Fruit fly (Drosophila melanogaster) whole organism, embryonic: Measurements from ENCODE around the gene Mettl2.

Experiments
- Aef1 ChIP-seq: fragments of 200-800 bp; sonication (Bioruptor generic); IDR thresholded peaks from 3 replicates; pipeline ENCODE4 v1.3.6; 2022; ENCODE audit warnings: missing biosample characterization, missing genetic modification characterization
- Awh ChIP-seq: fragments of 200-800 bp; sonication (Bioruptor generic); IDR thresholded peaks from 2 replicates; pipeline ENCODE4, ENCODE4 v1.3.6; 2022; ENCODE audit warnings: missing biosample characterization, missing genetic modification characterization
- BtbVII ChIP-seq: fragments of 200-800 bp; sonication (Bioruptor generic); optimal IDR thresholded peaks from 3 replicates; lab custom pipeline; 2017; ENCODE audit warnings: missing biosample characterization, mild to moderate bottlenecking, missing genetic modification characterization
- C15 ChIP-seq: fragments of 200-800 bp; sonication (Bioruptor generic); IDR thresholded peaks from 3 replicates; pipeline ENCODE4 v1.3.6; 2022; ENCODE audit warnings: missing biosample characterization, missing genetic modification characterization
- CG11085 ChIP-seq: fragments of 200-800 bp; sonication (Bioruptor generic); IDR thresholded peaks from 2 replicates; pipeline ENCODE4 v1.3.6; 2022; ENCODE audit warnings: missing biosample characterization, missing genetic modification characterization
- CG11504 ChIP-seq: fragments of 200-800 bp; sonication (Bioruptor generic); optimal IDR thresholded peaks from 3 replicates; lab custom pipeline; 2019; ENCODE audit warnings: missing biosample characterization, mild to moderate bottlenecking, missing genetic modification characterization, moderate library complexity
- CG13775 ChIP-seq: fragments of 200-800 bp; sonication (Bioruptor generic); optimal IDR thresholded peaks from 3 replicates; lab custom pipeline; 2017; ENCODE audit warnings: missing biosample characterization, mild to moderate bottlenecking, missing genetic modification characterization
- CG14667 ChIP-seq: fragments of 200-800 bp; sonication (Bioruptor generic); IDR thresholded peaks from 2 replicates; pipeline ENCODE4 v1.3.6; 2022; ENCODE audit warnings: missing biosample characterization, missing genetic modification characterization
- CG14860 ChIP-seq: fragments of 200-800 bp; sonication (Bioruptor generic); IDR thresholded peaks from 3 replicates; pipeline ENCODE4 v1.3.6; 2022; ENCODE audit warnings: missing biosample characterization, missing genetic modification characterization; ENCODE audit not compliant: partially characterized antibody
- CG17359 ChIP-seq: fragments of 200-800 bp; sonication (Bioruptor generic); optimal IDR thresholded peaks from 3 replicates; lab custom pipeline; 2018; ENCODE audit warnings: missing biosample characterization, mild to moderate bottlenecking, missing genetic modification characterization, moderate library complexity
- CG17568 ChIP-seq: fragments of 200-800 bp; sonication (Bioruptor generic); optimal IDR thresholded peaks from 2 replicates; lab custom pipeline; 2018; ENCODE audit warnings: missing biosample characterization, mild to moderate bottlenecking, missing genetic modification characterization, moderate library complexity
- CG18619 ChIP-seq: fragments of 200-800 bp; sonication (Bioruptor generic); optimal IDR thresholded peaks from 3 replicates; lab custom pipeline; 2017; ENCODE audit warnings: missing biosample characterization, mild to moderate bottlenecking, missing genetic modification characterization
- CG2199 ChIP-seq: fragments of 200-800 bp; sonication (Bioruptor generic); IDR thresholded peaks from 3 replicates; pipeline ENCODE4 v1.3.6; 2022; ENCODE audit warnings: missing biosample characterization, missing genetic modification characterization
- CG4360 ChIP-seq: fragments of 200-800 bp; sonication (Bioruptor generic); IDR thresholded peaks from 2 replicates; pipeline ENCODE4 v1.3.6; 2022; ENCODE audit warnings: missing biosample characterization, missing genetic modification characterization
- CG4424 ChIP-seq: fragments of 200-800 bp; sonication (Bioruptor generic); optimal IDR thresholded peaks from 3 replicates; lab custom pipeline; 2016; ENCODE audit warnings: missing biosample characterization, missing genetic modification characterization
- CG6272 ChIP-seq: fragments of 200-800 bp; sonication (Bioruptor generic); IDR thresholded peaks from 2 replicates; pipeline ENCODE4 v1.3.6; 2022; ENCODE audit warnings: missing biosample characterization, missing genetic modification characterization
- CG6854 ChIP-seq: fragments of 200-800 bp; sonication (Bioruptor generic); optimal IDR thresholded peaks from 3 replicates; lab custom pipeline; 2017; ENCODE audit warnings: missing biosample characterization, mild to moderate bottlenecking, missing genetic modification characterization
- CG7271 ChIP-seq: fragments of 200-800 bp; sonication (Bioruptor generic); optimal IDR thresholded peaks from 2 replicates; lab custom pipeline; 2018; ENCODE audit warnings: missing biosample characterization, mild to moderate bottlenecking, missing genetic modification characterization, moderate library complexity
- CG7556 ChIP-seq: fragments of 200-800 bp; sonication (Bioruptor generic); optimal IDR thresholded peaks from 2 replicates; lab custom pipeline; 2017; ENCODE audit warnings: missing biosample characterization, mild to moderate bottlenecking, missing genetic modification characterization
- CHES-1-like ChIP-seq: fragments of 200-800 bp; sonication (Bioruptor generic); optimal IDR thresholded peaks from 2 replicates; lab custom pipeline; 2016; ENCODE audit warnings: missing biosample characterization, missing genetic modification characterization
- Eip74EF ChIP-seq, 2 experiments: fragments of 200-800 bp in 1 of 2; fragments of >200 bp in 1 of 2; sonication (Bioruptor generic) in 1 of 2; optimal IDR thresholded peaks; 2 replicates each; lab custom pipeline; 2017 to 2019; ENCODE audit warnings: missing biosample characterization in 2 of 2, missing genetic modification characterization in 2 of 2, mild to moderate bottlenecking in 1 of 2, moderate library complexity in 1 of 2
- Fer1 ChIP-seq: fragments of 200-800 bp; sonication (Bioruptor generic); optimal IDR thresholded peaks from 2 replicates; lab custom pipeline; 2017; ENCODE audit warnings: missing biosample characterization, mild to moderate bottlenecking, missing genetic modification characterization
- Hey ChIP-seq: fragments of 200-800 bp; sonication (Bioruptor generic); optimal IDR thresholded peaks from 3 replicates; lab custom pipeline; 2018; ENCODE audit warnings: missing biosample characterization, mild to moderate bottlenecking, missing genetic modification characterization
- Hsf ChIP-seq: fragments of 200-800 bp; sonication (Bioruptor generic); optimal IDR thresholded peaks from 3 replicates; lab custom pipeline; 2016; ENCODE audit warnings: missing biosample characterization, missing genetic modification characterization
- Mes4 ChIP-seq: fragments of 200-800 bp; sonication (Bioruptor generic); optimal IDR thresholded peaks from 2 replicates; lab custom pipeline; 2016; ENCODE audit warnings: missing biosample characterization, missing genetic modification characterization
- Pdp1 ChIP-seq, 2 experiments: fragments of 200-800 bp; sonication (Bioruptor generic); optimal IDR thresholded peaks; 3 replicates each; lab custom pipeline; 2016; ENCODE audit warnings: missing biosample characterization in 2 of 2, missing genetic modification characterization in 2 of 2, mild to moderate bottlenecking in 1 of 2, moderate library complexity in 1 of 2
- Ssrp ChIP-seq: fragments of 200-800 bp; sonication (Bioruptor generic); optimal IDR thresholded peaks from 2 replicates; lab custom pipeline; 2018; ENCODE audit warnings: missing biosample characterization, mild to moderate bottlenecking, missing genetic modification characterization, moderate library complexity
- abd-A ChIP-seq: fragments of 200-800 bp; sonication (Bioruptor generic); optimal IDR thresholded peaks from 3 replicates; lab custom pipeline; 2019; ENCODE audit warnings: missing biosample characterization, mild to moderate bottlenecking, missing genetic modification characterization, moderate library complexity
- bcd ChIP-seq: fragments of 200-800 bp; sonication (Bioruptor generic); optimal IDR thresholded peaks from 2 replicates; lab custom pipeline; 2017; ENCODE audit warnings: missing biosample characterization, mild to moderate bottlenecking, missing genetic modification characterization
- bigmax ChIP-seq: fragments of 200-800 bp; sonication (Bioruptor generic); optimal IDR thresholded peaks from 2 replicates; lab custom pipeline; 2018; ENCODE audit warnings: missing biosample characterization, mild to moderate bottlenecking, missing genetic modification characterization
- bsh ChIP-seq, 2 experiments: fragments of 200-800 bp; sonication (Bioruptor generic); optimal IDR thresholded peaks; 2 replicates each; lab custom pipeline; 2017 to 2018; ENCODE audit warnings: mild to moderate bottlenecking in 2 of 2, missing biosample characterization in 2 of 2, missing genetic modification characterization in 2 of 2, moderate library complexity in 1 of 2
- corto ChIP-seq: fragments of 200-800 bp; sonication (Bioruptor generic); optimal IDR thresholded peaks from 2 replicates; lab custom pipeline; 2016; ENCODE audit warnings: missing biosample characterization, mild to moderate bottlenecking, missing genetic modification characterization, moderate library complexity
- crc ChIP-seq: fragments of 200-800 bp; sonication (Bioruptor generic); optimal IDR thresholded peaks from 2 replicates; lab custom pipeline; 2016; ENCODE audit warnings: missing biosample characterization, missing genetic modification characterization
- cwo ChIP-seq: fragments of 200-800 bp; sonication (Bioruptor generic); optimal IDR thresholded peaks from 3 replicates; lab custom pipeline; 2017; ENCODE audit warnings: missing biosample characterization, missing genetic modification characterization, mild to moderate bottlenecking, moderate library complexity, missing genetic modification reagents
- fd96Cb ChIP-seq: fragments of 200-800 bp; sonication (Bioruptor generic); optimal IDR thresholded peaks from 2 replicates; lab custom pipeline; 2018; ENCODE audit warnings: missing biosample characterization, mild to moderate bottlenecking, missing genetic modification characterization, moderate library complexity
- grau ChIP-seq: fragments of 200-800 bp; optimal IDR thresholded peaks from 3 replicates; lab custom pipeline; 2019; ENCODE audit warnings: missing biosample characterization, mild to moderate bottlenecking, missing genetic modification characterization, moderate library complexity
- insv ChIP-seq, 2 experiments: fragments of 200-800 bp; sonication (Bioruptor generic); optimal IDR thresholded peaks; 3 replicates each; lab custom pipeline; 2016 to 2018; ENCODE audit warnings: missing biosample characterization in 2 of 2, missing genetic modification characterization in 2 of 2
- kay ChIP-seq: fragments of 200-800 bp; sonication (Bioruptor generic); optimal IDR thresholded peaks from 2 replicates; lab custom pipeline; 2016; ENCODE audit warnings: missing biosample characterization, missing genetic modification characterization
- ken ChIP-seq: fragments of 200-800 bp; sonication (Bioruptor generic); IDR thresholded peaks from 3 replicates; pipeline ENCODE4 v1.3.6; 2022; ENCODE audit warnings: missing biosample characterization, missing genetic modification characterization
- knrl ChIP-seq: fragments of 200-800 bp; sonication (Bioruptor generic); IDR thresholded peaks from 3 replicates; pipeline ENCODE4 v1.3.6; 2022; ENCODE audit warnings: missing biosample characterization, missing genetic modification characterization; ENCODE audit not compliant: partially characterized antibody
- mirr ChIP-seq: fragments of 200-800 bp; sonication (Bioruptor generic); optimal IDR thresholded peaks from 3 replicates; lab custom pipeline; 2018; ENCODE audit warnings: missing biosample characterization, mild to moderate bottlenecking, missing genetic modification characterization
- psq ChIP-seq: fragments of 200-800 bp; sonication (Bioruptor generic); optimal IDR thresholded peaks from 2 replicates; lab custom pipeline; 2017; ENCODE audit warnings: missing biosample characterization, missing genetic modification characterization
- rib ChIP-seq: fragments of 200-800 bp; sonication (Bioruptor generic); IDR thresholded peaks from 2 replicates; pipeline ENCODE4 v1.3.6; 2022; ENCODE audit warnings: missing biosample characterization, missing genetic modification characterization
- seq ChIP-seq: fragments of 200-800 bp; sonication (Bioruptor generic); IDR thresholded peaks from 2 replicates; pipeline ENCODE4 v1.3.6; 2022; ENCODE audit warnings: missing biosample characterization, missing genetic modification characterization
- shn ChIP-seq: fragments of 200-800 bp; sonication (Bioruptor generic); optimal IDR thresholded peaks from 3 replicates; lab custom pipeline; 2016; ENCODE audit warnings: missing biosample characterization, missing genetic modification characterization
- trem ChIP-seq: fragments of 200-800 bp; optimal IDR thresholded peaks from 3 replicates; lab custom pipeline; 2019; ENCODE audit warnings: missing biosample characterization, mild to moderate bottlenecking, missing genetic modification characterization, moderate library complexity
- tup ChIP-seq: fragments of 200-800 bp; sonication (Bioruptor generic); optimal IDR thresholded peaks from 2 replicates; lab custom pipeline; 2016; ENCODE audit warnings: missing biosample characterization, mild to moderate bottlenecking, missing genetic modification characterization, moderate library complexity
- tx ChIP-seq: fragments of 200-800 bp; sonication (Bioruptor generic); optimal IDR thresholded peaks from 2 replicates; lab custom pipeline; 2016; ENCODE audit warnings: missing biosample characterization, missing genetic modification characterization
- z ChIP-seq: fragments of 200-800 bp; sonication (Bioruptor generic); IDR thresholded peaks from 3 replicates; pipeline ENCODE4 v1.3.6; 2022; ENCODE audit warnings: missing biosample characterization, missing genetic modification characterization

Mettl2 gene

DNA sequence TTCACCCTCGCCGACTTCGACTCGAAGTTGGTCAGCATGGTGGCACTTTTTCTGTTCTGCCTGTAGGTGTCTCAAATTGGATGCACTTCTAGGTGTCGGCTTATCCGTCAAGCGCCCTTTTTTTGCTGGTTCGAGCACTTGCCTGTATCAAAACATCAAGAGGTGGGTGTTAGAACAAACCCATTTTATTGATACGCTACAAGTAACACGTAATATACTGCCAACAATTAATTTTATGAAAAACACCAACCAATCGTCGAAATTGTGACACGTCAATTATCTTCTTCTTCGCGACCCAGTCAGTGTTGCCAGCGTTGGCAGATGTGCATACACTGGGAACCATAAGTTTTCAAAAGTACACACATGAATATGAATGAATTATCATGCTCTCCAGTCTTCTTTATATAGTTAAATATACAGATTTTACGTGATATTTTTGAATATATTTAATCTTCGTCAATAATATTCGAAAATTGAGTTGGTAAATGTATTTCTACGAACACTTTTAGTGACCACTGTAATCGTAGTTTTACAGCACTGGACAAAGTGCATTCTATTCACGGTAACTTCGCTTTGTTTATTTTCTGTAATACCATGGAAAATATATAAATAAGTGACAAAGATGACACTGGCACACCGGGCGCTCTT, 6.0 kb upstream of the Mettl2 start, which contains the start of the genes alphaCOP and CG13919 (continued):
- TF ChIP-seq CG7556 (GFP tag; lab: Kevin White, UChicago) (peak; percentile 94), seq (peak; percentile 96), Awh (peak; percentile 98), CHES-1-like (GFP tag; lab: Kevin White, UChicago) (peak; percentile 91), grau (tag; lab: Kevin White, UChicago) (peak; percentile 96), tx (peak; percentile 88), bsh (GFP tag; optimal IDR thresholded peaks at IDR 0.05; lab: Kevin White, UChicago) (peak; percentile 86 to 98), CG13775 (GFP tag; lab: Kevin White, UChicago) (peak; percentile 96), insv (GFP tag; optimal IDR thresholded peaks at IDR 0.05; lab: Kevin White, UChicago) (peak in 1 of 2 experiments; percentile 65), CG17568 (GFP tag; lab: Kevin White, UChicago) (no peak), Mes4 (GFP tag; lab: Kevin White, UChicago) (peak; percentile 89), CG2199 (GFP tag; lab: Robert Waterston, UW) (peak; percentile 69; the same call in 1 of the 3 replicates), CG6272 (GFP tag; lab: Robert Waterston, UW) (peak; percentile 95), CG18619 (peak; percentile 94), z (GFP tag; lab: Robert Waterston, UW) (no peak), bigmax (GFP tag; lab: Kevin White, UChicago) (peak; percentile 20), C15 (GFP tag; lab: Robert Waterston, UW) (peak; percentile 91), psq (GFP tag; lab: Kevin White, UChicago) (peak; percentile 90), fd96Cb (tag; lab: Kevin White, UChicago) (peak; percentile 91), kay (GFP tag; lab: Kevin White, UChicago) (peak; percentile 91), Aef1 (GFP tag; lab: Robert Waterston, UW) (peak; percentile 97), trem (tag; lab: Kevin White, UChicago) (peak; percentile 92), Hsf (GFP tag; lab: Kevin White, UChicago) (peak; percentile 97), CG6854 (GFP tag; lab: Kevin White, UChicago) (peak; percentile 86), bcd (GFP tag; lab: Kevin White, UChicago) (peak; percentile 96), tup (peak; percentile 88), cwo (GFP tag; lab: Kevin White, UChicago) (peak; percentile 88), CG17359 (tag; lab: Kevin White, UChicago) (peak; percentile 95), BtbVII (peak; percentile 92), knrl (GFP tag; lab: Robert Waterston, UW) (peak; percentile 43; the same call in 1 of the 3 replicates), corto (GFP tag; lab: Kevin White, UChicago) (peak; percentile 93), shn (GFP tag; lab: Kevin White, UChicago) (peak; percentile 84), Eip74EF (GFP tag; optimal IDR thresholded peaks at IDR 0.05; lab: Kevin White, UChicago) (peak in 1 of 2 experiments; percentile 96), Pdp1 (GFP tag; optimal IDR thresholded peaks at IDR 0.05; lab: Kevin White, UChicago) (peak; percentile 93 to 96), CG4424 (GFP tag; lab: Kevin White, UChicago) (peak; percentile 96), CG4360 (GFP tag; lab: Robert Waterston, UW) (peak; percentile 76), CG7271 (tag; lab: Kevin White, UChicago) (peak; percentile 92), CG14860 (GFP tag; lab: Robert Waterston, UW) (no peak), Hey (tag; lab: Kevin White, UChicago) (peak; percentile 74), rib (GFP tag; lab: Robert Waterston, UW) (peak; percentile 97), mirr (GFP tag; lab: Kevin White, UChicago) (peak; percentile 81), Fer1 (peak; percentile 91), CG14667 (peak; percentile 95), CG11085 (GFP tag; lab: Robert Waterston, UW) (peak; percentile 96), ken (GFP tag; lab: Robert Waterston, UW) (peak; percentile 98), Ssrp (tag; lab: Kevin White, UChicago) (peak; percentile 96), abd-A (tag; lab: Kevin White, UChicago) (no peak), CG11504 (peak; percentile 92), crc (GFP tag; lab: Kevin White, UChicago) (peak; percentile 85)
